Fruit fly (Drosophila melanogaster) whole organism, embryonic: Measurements from ENCODE around the gene CG7296.

Source experiments
- Ada2b ChIP-seq: fragments of 200-800 bp; sonication (Bioruptor generic); IDR thresholded peaks from 2 replicates; pipeline ENCODE4 v1.3.6; 2022; ENCODE audit warnings: missing biosample characterization, missing genetic modification characterization
- Atf-2 ChIP-seq: fragments of 200-800 bp; sonication (Bioruptor generic); optimal IDR thresholded peaks from 2 replicates; lab custom pipeline; 2016; ENCODE audit warnings: missing biosample characterization, missing genetic modification characterization
- CG1024 ChIP-seq: fragments of 200-800 bp; sonication (Bioruptor generic); IDR thresholded peaks from 2 replicates; pipeline ENCODE4 v1.3.6; 2022; ENCODE audit warnings: missing biosample characterization, missing genetic modification characterization
- CG10267 ChIP-seq: fragments of 200-800 bp; sonication (Bioruptor generic); optimal IDR thresholded peaks from 2 replicates; lab custom pipeline; 2018; ENCODE audit warnings: missing biosample characterization, mild to moderate bottlenecking, missing genetic modification characterization, moderate library complexity
- CG10366 ChIP-seq: fragments of 200-800 bp; sonication (Bioruptor generic); IDR thresholded peaks from 2 replicates; pipeline ENCODE4 v1.3.6; 2022; ENCODE audit warnings: missing biosample characterization, missing genetic modification characterization
- CG10959 ChIP-seq: fragments of 200-800 bp; sonication (Bioruptor generic); IDR thresholded peaks from 2 replicates; pipeline ENCODE4 v1.3.6; 2022; ENCODE audit warnings: missing biosample characterization, missing genetic modification characterization
- CG11456 ChIP-seq: fragments of 200-800 bp; sonication (Bioruptor generic); IDR thresholded peaks from 3 replicates; pipeline ENCODE4 v1.3.6; 2022; ENCODE audit warnings: missing biosample characterization, missing genetic modification characterization
- CG11504 ChIP-seq: fragments of 200-800 bp; sonication (Bioruptor generic); optimal IDR thresholded peaks from 3 replicates; lab custom pipeline; 2019; ENCODE audit warnings: missing biosample characterization, mild to moderate bottlenecking, missing genetic modification characterization, moderate library complexity
- CG11696 ChIP-seq: fragments of 200-800 bp; sonication (Bioruptor generic); IDR thresholded peaks from 2 replicates; pipeline ENCODE4 v1.3.6; 2022; ENCODE audit warnings: missing biosample characterization, missing genetic modification characterization
- CG12299 ChIP-seq: fragments of 200-800 bp; sonication (Bioruptor generic); optimal IDR thresholded peaks from 2 replicates; lab custom pipeline; 2018; ENCODE audit warnings: missing biosample characterization, mild to moderate bottlenecking, missing genetic modification characterization
- CG1233 ChIP-seq: fragments of 200-800 bp; sonication (Bioruptor generic); optimal IDR thresholded peaks from 4 replicates; lab custom pipeline; 2018; ENCODE audit warnings: missing biosample characterization, mild to moderate bottlenecking, missing genetic modification characterization
- CG12769 ChIP-seq: fragments of 200-800 bp; sonication (Bioruptor generic); optimal IDR thresholded peaks from 2 replicates; lab custom pipeline; 2019; ENCODE audit warnings: missing biosample characterization, mild to moderate bottlenecking, missing genetic modification characterization, moderate library complexity
- CG1602 ChIP-seq: fragments of 200-800 bp; sonication (Bioruptor generic); optimal IDR thresholded peaks from 3 replicates; lab custom pipeline; 2016; ENCODE audit warnings: missing biosample characterization, missing genetic modification characterization
- CG16863 ChIP-seq: fragments of 200-800 bp; sonication (Bioruptor generic); optimal IDR thresholded peaks from 3 replicates; lab custom pipeline; 2016; ENCODE audit warnings: missing biosample characterization, missing genetic modification characterization
- CG17612 ChIP-seq: fragments of 200-800 bp; sonication (Bioruptor generic); IDR thresholded peaks from 2 replicates; pipeline ENCODE4 v1.3.6; 2022; ENCODE audit warnings: missing biosample characterization, missing genetic modification characterization
- CG2120 ChIP-seq: fragments of 200-800 bp; sonication (Bioruptor generic); optimal IDR thresholded peaks from 3 replicates; lab custom pipeline; 2016; ENCODE audit warnings: missing biosample characterization, missing genetic modification characterization
- CG2678 ChIP-seq: fragments of 200-800 bp; sonication (Bioruptor generic); optimal IDR thresholded peaks from 3 replicates; lab custom pipeline; 2019; ENCODE audit warnings: missing biosample characterization, mild to moderate bottlenecking, missing genetic modification characterization, moderate library complexity
- CG30403 ChIP-seq: fragments of 200-800 bp; sonication (Bioruptor generic); optimal IDR thresholded peaks from 3 replicates; lab custom pipeline; 2016; ENCODE audit warnings: missing biosample characterization, missing genetic modification characterization
- CG31441 ChIP-seq: fragments of 200-800 bp; sonication (Bioruptor generic); IDR thresholded peaks from 2 replicates; pipeline ENCODE4 v1.3.6; 2022; ENCODE audit warnings: missing biosample characterization, missing genetic modification characterization
- CG33213 ChIP-seq: fragments of 200-800 bp; sonication (Bioruptor generic); optimal IDR thresholded peaks from 3 replicates; lab custom pipeline; 2016; ENCODE audit warnings: missing biosample characterization, missing genetic modification characterization
- CG3838 ChIP-seq: fragments of 200-800 bp; sonication (Bioruptor generic); optimal IDR thresholded peaks from 3 replicates; lab custom pipeline; 2016; ENCODE audit warnings: missing biosample characterization, missing genetic modification characterization
- CG3995 ChIP-seq: fragments of 200-800 bp; sonication (Bioruptor generic); optimal IDR thresholded peaks from 3 replicates; lab custom pipeline; 2016; ENCODE audit warnings: missing biosample characterization, missing genetic modification characterization
- CG4360 ChIP-seq: fragments of 200-800 bp; sonication (Bioruptor generic); IDR thresholded peaks from 2 replicates; pipeline ENCODE4 v1.3.6; 2022; ENCODE audit warnings: missing biosample characterization, missing genetic modification characterization
- CG5245 ChIP-seq: fragments of 200-800 bp; sonication (Bioruptor generic); optimal IDR thresholded peaks from 3 replicates; lab custom pipeline; 2016; ENCODE audit warnings: missing biosample characterization, missing genetic modification characterization
- CG5953 ChIP-seq: fragments of 200-800 bp; sonication (Bioruptor generic); IDR thresholded peaks from 2 replicates; pipeline ENCODE4 v1.3.6; 2022; ENCODE audit warnings: missing biosample characterization, missing genetic modification characterization
- Elba2 ChIP-seq: fragments of 200-800 bp; sonication (Bioruptor generic); optimal IDR thresholded peaks from 3 replicates; lab custom pipeline; 2016; ENCODE audit warnings: missing biosample characterization, missing genetic modification characterization
- MTF-1 ChIP-seq: fragments of 200-800 bp; sonication (Bioruptor generic); optimal IDR thresholded peaks from 2 replicates; lab custom pipeline; 2018; ENCODE audit warnings: missing biosample characterization, mild to moderate bottlenecking, missing genetic modification characterization, borderline replicate concordance
- ato ChIP-seq: fragments of 200-800 bp; sonication (Bioruptor generic); IDR thresholded peaks from 2 replicates; pipeline ENCODE4 v1.3.6; 2022; ENCODE audit warnings: missing biosample characterization, missing genetic modification characterization; ENCODE audit not compliant: partially characterized antibody
- crp ChIP-seq, 2 experiments: fragments of 200-800 bp; sonication (Bioruptor generic); optimal IDR thresholded peaks; 2 replicates in 1 of 2; 3 replicates in 1 of 2; lab custom pipeline; 2017; ENCODE audit warnings: missing biosample characterization in 2 of 2, missing genetic modification characterization in 2 of 2, mild to moderate bottlenecking in 1 of 2, moderate library complexity in 1 of 2
- dimm ChIP-seq: fragments of 200-800 bp; sonication (Bioruptor generic); IDR thresholded peaks from 2 replicates; pipeline ENCODE4 v1.3.6; 2022; ENCODE audit warnings: missing biosample characterization, missing genetic modification characterization
- dpn ChIP-seq, 2 experiments: fragments of 200-800 bp; sonication (Bioruptor generic); optimal IDR thresholded peaks; 3 replicates each; lab custom pipeline; 2016; ENCODE audit warnings: missing biosample characterization in 2 of 2, missing genetic modification characterization in 2 of 2
- gcm ChIP-seq: fragments of 200-800 bp; sonication (Bioruptor generic); optimal IDR thresholded peaks from 2 replicates; lab custom pipeline; 2019; ENCODE audit warnings: missing biosample characterization, mild to moderate bottlenecking, missing genetic modification characterization, moderate library complexity
- grau ChIP-seq: fragments of 200-800 bp; optimal IDR thresholded peaks from 3 replicates; lab custom pipeline; 2019; ENCODE audit warnings: missing biosample characterization, mild to moderate bottlenecking, missing genetic modification characterization, moderate library complexity
- hbn ChIP-seq: fragments of 200-800 bp; sonication (Bioruptor generic); IDR thresholded peaks from 2 replicates; pipeline ENCODE4 v1.3.6; 2022; ENCODE audit warnings: missing biosample characterization, missing genetic modification characterization; ENCODE audit not compliant: partially characterized antibody
- hkb ChIP-seq, 2 experiments: fragments of 200-800 bp in 1 of 2; fragments of >200 bp in 1 of 2; sonication (Bioruptor generic) in 1 of 2; IDR thresholded peaks in 1 of 2; optimal IDR thresholded peaks in 1 of 2; 2 replicates each; pipeline versions ENCODE4 v1.3.6 to Lab custom; 2017 to 2022; ENCODE audit warnings: missing biosample characterization in 1 of 2, missing genetic modification characterization in 1 of 2
- insv ChIP-seq, 2 experiments: fragments of 200-800 bp; sonication (Bioruptor generic); optimal IDR thresholded peaks; 3 replicates each; lab custom pipeline; 2016 to 2018; ENCODE audit warnings: missing biosample characterization in 2 of 2, missing genetic modification characterization in 2 of 2
- klu ChIP-seq: fragments of 200-800 bp; sonication (Bioruptor generic); IDR thresholded peaks from 2 replicates; pipeline ENCODE4 v1.3.6; 2022; ENCODE audit warnings: missing biosample characterization, missing genetic modification characterization
- lola ChIP-seq, 3 experiments: fragments of >200 bp in 2 of 3; fragments of 200-800 bp in 1 of 3; sonication (Bioruptor generic) in 1 of 3; optimal IDR thresholded peaks; 2 replicates each; lab custom pipeline; 2017 to 2019; ENCODE audit warnings: missing biosample characterization in 3 of 3, missing genetic modification characterization in 3 of 3, mild to moderate bottlenecking in 1 of 3, moderate library complexity in 1 of 3
- luna ChIP-seq: fragments of 200-800 bp; sonication (Bioruptor generic); optimal IDR thresholded peaks from 2 replicates; lab custom pipeline; 2016; ENCODE audit warnings: missing biosample characterization, missing genetic modification characterization
- maf-S ChIP-seq: fragments of 200-800 bp; sonication (Bioruptor generic); optimal IDR thresholded peaks from 2 replicates; lab custom pipeline; 2016; ENCODE audit warnings: missing biosample characterization, missing genetic modification characterization
- mirr ChIP-seq: fragments of 200-800 bp; sonication (Bioruptor generic); optimal IDR thresholded peaks from 3 replicates; lab custom pipeline; 2018; ENCODE audit warnings: missing biosample characterization, mild to moderate bottlenecking, missing genetic modification characterization
- pnt ChIP-seq: fragments of 200-800 bp; sonication (Bioruptor generic); optimal IDR thresholded peaks from 3 replicates; lab custom pipeline; 2016; ENCODE audit warnings: missing biosample characterization, missing genetic modification characterization
- prd ChIP-seq, 3 experiments: fragments of >200 bp in 2 of 3; fragments of 200-800 bp in 1 of 3; sonication (Bioruptor generic) in 1 of 3; optimal IDR thresholded peaks in 2 of 3; IDR thresholded peaks in 1 of 3; 2 replicates in 2 of 3; 3 replicates in 1 of 3; pipeline versions ENCODE4 v1.3.6 to Lab custom; 2017 to 2022; ENCODE audit warnings: missing biosample characterization in 1 of 3, missing genetic modification characterization in 1 of 3
- schlank ChIP-seq: fragments of 200-800 bp; sonication (Bioruptor generic); optimal IDR thresholded peaks from 2 replicates; lab custom pipeline; 2018; ENCODE audit warnings: missing biosample characterization, mild to moderate bottlenecking, missing genetic modification characterization
- sim ChIP-seq: fragments of 200-800 bp; sonication (Bioruptor generic); IDR thresholded peaks from 2 replicates; pipeline ENCODE4 v1.3.6; 2022; ENCODE audit warnings: missing biosample characterization, missing genetic modification characterization
- sr ChIP-seq: fragments of 200-800 bp; sonication (Bioruptor generic); IDR thresholded peaks from 3 replicates; pipeline ENCODE4 v1.3.6; 2022; ENCODE audit warnings: missing biosample characterization, missing genetic modification characterization
- stwl ChIP-seq: fragments of 200-800 bp; sonication (Bioruptor generic); optimal IDR thresholded peaks from 3 replicates; lab custom pipeline; 2018; ENCODE audit warnings: missing biosample characterization, mild to moderate bottlenecking, missing genetic modification characterization, moderate library complexity
- yki ChIP-seq: fragments of >200 bp; optimal IDR thresholded peaks from 3 replicates; lab custom pipeline; 2018

Gene CG7296

DNA sequence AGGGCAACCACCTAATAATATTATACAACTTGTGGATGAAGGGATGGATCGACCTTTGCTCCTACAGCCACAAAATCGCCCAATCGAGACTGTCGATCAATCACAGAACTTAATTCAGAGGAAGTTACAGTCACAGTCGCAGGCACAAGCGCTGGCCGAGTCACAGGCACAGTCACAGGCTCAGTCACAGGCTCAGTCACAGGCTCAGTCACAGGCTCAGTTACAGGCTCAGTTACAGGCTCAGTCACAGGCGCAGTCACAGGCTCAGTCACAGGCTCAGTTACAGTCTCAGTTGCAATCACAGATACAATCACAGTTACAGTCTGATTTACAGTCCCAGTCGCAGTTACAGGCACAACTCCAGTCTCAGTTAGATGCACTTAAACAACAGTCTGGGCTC is 40.1 kb downstream of the CG7296 start:
- TF ChIP-seq maf-S (GFP tag; lab: Kevin White, UChicago): no peak
- no peak for TF ChIP-seq pnt (GFP tag; lab: Kevin White, UChicago)
- no peak for TF ChIP-seq luna (GFP tag; lab: Kevin White, UChicago)
- TF ChIP-seq CG1233 (GFP tag; lab: Kevin White, UChicago): no peak
- peak; percentile 6 for TF ChIP-seq stwl (tag; lab: Kevin White, UChicago)
- no peak for TF ChIP-seq CG12299 (tag; lab: Kevin White, UChicago)
- TF ChIP-seq CG10959 (GFP tag; lab: Robert Waterston, UW): 0 out of 2 replicates have a peak, but pooled peaks have one; percentile 13
- TF ChIP-seq Elba2: peak; percentile 52
- TF ChIP-seq CG1024 (GFP tag; lab: Robert Waterston, UW): no peak
- TF ChIP-seq CG2678 (tag; lab: Kevin White, UChicago): no peak
- TF ChIP-seq CG17612 (GFP tag; lab: Robert Waterston, UW): no peak
- TF ChIP-seq prd (optimal IDR thresholded peaks at IDR 0.05; lab: Kevin White, UChicago): no peak
- no peak for TF ChIP-seq prd (GFP tag; IDR thresholded peaks at IDR 0.05; lab: Robert Waterston, UW)
- no peak for TF ChIP-seq Atf-2
- TF ChIP-seq insv (GFP tag; optimal IDR thresholded peaks at IDR 0.05; lab: Kevin White, UChicago): peak in 1 of 2 experiments; percentile 77
- peak; percentile 59; the same call in 1 of the 2 replicates for TF ChIP-seq CG31441 (GFP tag; lab: Robert Waterston, UW)
- no peak for TF ChIP-seq sr (GFP tag; lab: Robert Waterston, UW)
- peak; percentile 80 for TF ChIP-seq CG3995
- TF ChIP-seq ato (GFP tag; lab: Robert Waterston, UW): no peak
- no peak for TF ChIP-seq CG5245 (GFP tag; lab: Kevin White, UChicago)
- TF ChIP-seq hkb (optimal IDR thresholded peaks at IDR 0.05; lab: Kevin White, UChicago): no peak
- TF ChIP-seq hkb (GFP tag; IDR thresholded peaks at IDR 0.05; lab: Robert Waterston, UW): no peak
- no peak for TF ChIP-seq dpn (GFP tag; optimal IDR thresholded peaks at IDR 0.05; lab: Kevin White, UChicago)
- TF ChIP-seq mirr (GFP tag; lab: Kevin White, UChicago): no peak
- no peak for TF ChIP-seq CG10366 (GFP tag; lab: Robert Waterston, UW)
- TF ChIP-seq CG4360 (GFP tag; lab: Robert Waterston, UW): no peak
- no peak for TF ChIP-seq CG33213 (GFP tag; lab: Kevin White, UChicago)
- TF ChIP-seq gcm (GFP tag; lab: Kevin White, UChicago): no peak
- no peak for TF ChIP-seq lola (GFP tag; optimal IDR thresholded peaks at IDR 0.05; lab: Kevin White, UChicago)

- no peak for TF ChIP-seq CG1602 (GFP tag; lab: Kevin White, UChicago)
- no peak for TF ChIP-seq yki
- no peak for TF ChIP-seq CG2120 (GFP tag; lab: Kevin White, UChicago)
- TF ChIP-seq CG3838: no peak
Measured at dm6 chr2L:10646115-10646514, 40.8 kb downstream of the CG7296 start, which contains the start of gene CG17097. TSS of gene CG17097 (plus strand) at chr2L:10646415.

dm6 chr2L:10643671-10644070 is 43.2 kb downstream of the CG7296 start, which contains the start of gene CG18284:
TSS of gene CG18284 (plus strand) at chr2L:10643971.
- TF ChIP-seq dimm (GFP tag; lab: Robert Waterston, UW) (no peak), CG30403 (GFP tag; lab: Kevin White, UChicago) (no peak), sim (GFP tag; lab: Robert Waterston, UW) (no peak), CG11696 (GFP tag; lab: Robert Waterston, UW) (no peak), CG11456 (GFP tag; lab: Robert Waterston, UW) (no peak), CG10267 (tag; lab: Kevin White, UChicago) (no peak), CG12769 (tag; lab: Kevin White, UChicago) (no peak), MTF-1 (GFP tag; lab: Kevin White, UChicago) (no peak), CG11504 (tag; lab: Kevin White, UChicago) (no peak), grau (no peak), crp (GFP tag; optimal IDR thresholded peaks at IDR 0.05; lab: Kevin White, UChicago) (no peak), Ada2b (GFP tag; lab: Robert Waterston, UW) (no peak), CG16863 (no peak), CG5953 (GFP tag; lab: Robert Waterston, UW) (no peak), klu (GFP tag; lab: Robert Waterston, UW) (no peak), hbn (GFP tag; lab: Robert Waterston, UW) (no peak), schlank (tag; lab: Kevin White, UChicago) (no peak)
